Worm (Caenorhabditis elegans) whole organism, midembryonic: ENCODE data around the gene otpl-5.
A peak's percentile ranks its signal among the peaks of the same experiment; 100 is the strongest.

Experiments used
- T22C8.4 ChIP-seq: fragments of 200-800 bp; sonication (Bioruptor generic); IDR thresholded peaks from 2 replicates; pipeline ENCODE4 v1.3.6; 2022; ENCODE audit warnings: missing genetic modification characterization, missing compliant biosample characterization
- cog-1 ChIP-seq: sonication (generic microtip); optimal IDR thresholded peaks from 2 replicates; lab custom pipeline; 2016; ENCODE audit warnings: missing genetic modification characterization, missing compliant biosample characterization
- flt-1 ChIP-seq: fragments of 200-800 bp; sonication (Bioruptor generic); IDR thresholded peaks from 2 replicates; pipeline ENCODE4 v1.3.6; 2022; ENCODE audit warnings: missing genetic modification characterization, missing compliant biosample characterization
- klf-2 ChIP-seq: fragments of 200-800 bp; sonication (Bioruptor generic); conservative IDR thresholded peaks from 2 replicates; pipeline ENCODE4 v1.3.6; 2022; ENCODE audit warnings: missing genetic modification reagents, missing genetic modification characterization, missing compliant biosample characterization
- med-1 ChIP-seq: sonication (generic microtip); optimal IDR thresholded peaks from 2 replicates; lab custom pipeline; 2017; ENCODE audit warnings: missing genetic modification characterization, mild to moderate bottlenecking, missing compliant biosample characterization, antibody characterized with exemption, missing genetic modification reagents; ENCODE audit not compliant: insufficient read depth
- ref-1 ChIP-seq: fragments of 200-800 bp; sonication (Bioruptor generic); conservative IDR thresholded peaks from 2 replicates; pipeline ENCODE4 v1.3.6; 2022; ENCODE audit warnings: missing genetic modification reagents, missing genetic modification characterization, missing compliant biosample characterization
- tab-1 ChIP-seq: fragments of 200-800 bp; sonication (Bioruptor generic); IDR thresholded peaks from 2 replicates; pipeline ENCODE4 v1.3.6; 2022; ENCODE audit warnings: missing genetic modification characterization, missing compliant biosample characterization
- ztf-23 ChIP-seq: fragments of 200-800 bp; sonication (Bioruptor generic); IDR thresholded peaks from 2 replicates; pipeline ENCODE4 v1.3.6; 2022; ENCODE audit warnings: missing genetic modification reagents, missing genetic modification characterization, missing compliant biosample characterization
- ztf-29 ChIP-seq: fragments of 200-800 bp; sonication (Bioruptor generic); IDR thresholded peaks from 2 replicates; pipeline ENCODE4 v1.3.6; 2022; ENCODE audit warnings: missing genetic modification reagents, missing genetic modification characterization, missing compliant biosample characterization

The otpl-5 gene

ce11 chrV:8536213-8536612 lies 6.9 kb downstream of the otpl-5 start, which contains the start of gene his-39:
Gene his-39 (plus strand): TSS chrV:8536513.
- TF ChIP-seq T22C8.4 (GFP tag; lab: Robert Waterston, UW) (no peak), klf-2 (GFP tag; lab: Robert Waterston, UW) (no peak)

- TF ChIP-seq klf-2 (GFP tag; lab: Robert Waterston, UW) (no peak), med-1 (GFP tag; lab: Kevin White, UChicago) (no peak), flt-1 (no peak), ref-1 (GFP tag; lab: Robert Waterston, UW) (no peak), tab-1 (GFP tag; lab: Robert Waterston, UW) (no peak), cog-1 (tag; lab: Kevin White, UChicago) (no peak), ztf-29 (GFP tag; lab: Robert Waterston, UW) (no peak), ztf-23 (GFP tag; lab: Robert Waterston, UW) (no peak), T22C8.4 (GFP tag; lab: Robert Waterston, UW) (no peak)
These were observed 7.7 kb downstream of the otpl-5 start, which contains the start of gene otpl-4 for ce11 chrV:8537031-8537430. Gene otpl-4 (plus strand): TSS chrV:8537331.

ce11 chrV:8545531-8546224 lies 16.4 kb downstream of the otpl-5 start, which contains the start of the genes slc-17.8 and asns-1:
Gene slc-17.8 (minus strand): TSS chrV:8545581.
Gene asns-1 (plus strand): TSS chrV:8546174.
- TF ChIP-seq tab-1 (GFP tag; lab: Robert Waterston, UW) = no peak

- TF ChIP-seq tab-1 (GFP tag; lab: Robert Waterston, UW) (no peak), ref-1 (GFP tag; lab: Robert Waterston, UW) (no peak), cog-1 (tag; lab: Kevin White, UChicago) (no peak), ztf-29 (GFP tag; lab: Robert Waterston, UW) (no peak), klf-2 (GFP tag; lab: Robert Waterston, UW) (no peak), flt-1 (no peak), ztf-23 (GFP tag; lab: Robert Waterston, UW) (no peak)
These were observed 19.7 kb downstream of the otpl-5 start, which contains the start of gene stdh-4 for ce11 chrV:8548989-8549388. Gene stdh-4 (plus strand): TSS chrV:8549289.

- TF ChIP-seq ztf-23 (GFP tag; lab: Robert Waterston, UW) = 0 out of 2 replicates have a peak, but pooled peaks have one; percentile 34
- TF ChIP-seq cog-1 (tag; lab: Kevin White, UChicago) = no peak
These were observed 23.1 kb downstream of the otpl-5 start, which contains the start of gene acr-15 for ce11 chrV:8552460-8552859. Gene acr-15 (plus strand): TSS chrV:8552695.

ce11 chrV:8555955-8556354 lies 26.6 kb downstream of the otpl-5 start:
- TF ChIP-seq ztf-29 (GFP tag; lab: Robert Waterston, UW) (no peak), med-1 (GFP tag; lab: Kevin White, UChicago) (no peak), T22C8.4 (GFP tag; lab: Robert Waterston, UW) (no peak)

- TF ChIP-seq med-1 (GFP tag; lab: Kevin White, UChicago) (no peak), ztf-29 (GFP tag; lab: Robert Waterston, UW) (no peak), ref-1 (GFP tag; lab: Robert Waterston, UW) (no peak), klf-2 (GFP tag; lab: Robert Waterston, UW) (no peak), flt-1 (no peak), cog-1 (tag; lab: Kevin White, UChicago) (no peak), tab-1 (GFP tag; lab: Robert Waterston, UW) (no peak), T22C8.4 (GFP tag; lab: Robert Waterston, UW) (no peak), ztf-23 (GFP tag; lab: Robert Waterston, UW) (no peak)
These were observed 31.6 kb downstream of the otpl-5 start, which contains the start of gene acr-16 for ce11 chrV:8560916-8561315. Gene acr-16 (plus strand): TSS chrV:8561216.

- TF ChIP-seq klf-2 (GFP tag; lab: Robert Waterston, UW) = no peak
- TF ChIP-seq flt-1 = no peak
These were observed 35.8 kb downstream of the otpl-5 start, which contains the start of gene F25G6.8 for ce11 chrV:8565075-8565474. Gene F25G6.8 (minus strand): TSS chrV:8565175.

- TF ChIP-seq klf-2 (GFP tag; lab: Robert Waterston, UW) (no peak), tab-1 (GFP tag; lab: Robert Waterston, UW) (no peak), T22C8.4 (GFP tag; lab: Robert Waterston, UW) (no peak), med-1 (GFP tag; lab: Kevin White, UChicago) (no peak), ref-1 (GFP tag; lab: Robert Waterston, UW) (no peak)
These were observed 39.9 kb downstream of the otpl-5 start for ce11 chrV:8569172-8569571.

ce11 chrV:8569841-8570361 lies 40.6 kb downstream of the otpl-5 start, which contains the start of the genes F25G6.9 and symk-1:
Gene F25G6.9 (minus strand): TSS chrV:8570000.
Gene symk-1 (plus strand): TSS chrV:8570311.
- no peak for TF ChIP-seq T22C8.4 (GFP tag; lab: Robert Waterston, UW)
- no peak for TF ChIP-seq tab-1 (GFP tag; lab: Robert Waterston, UW)
- no peak for TF ChIP-seq ztf-29 (GFP tag; lab: Robert Waterston, UW)
- TF ChIP-seq ztf-23 (GFP tag; lab: Robert Waterston, UW) = no peak
- TF ChIP-seq flt-1 = no peak
- no peak for TF ChIP-seq klf-2 (GFP tag; lab: Robert Waterston, UW)
- no peak for TF ChIP-seq cog-1 (tag; lab: Kevin White, UChicago)
- TF ChIP-seq med-1 (GFP tag; lab: Kevin White, UChicago) = no peak
- TF ChIP-seq ref-1 (GFP tag; lab: Robert Waterston, UW) = no peak
